Worm (Caenorhabditis elegans) whole organism, late embryonic: ENCODE results near the gene sup-35.

Experiments
- C08G9.2 ChIP-seq: sonication (generic microtip); optimal IDR thresholded peaks from 2 replicates; lab custom pipeline; 2016; ENCODE audit warnings: mild to moderate bottlenecking, missing genetic modification characterization, moderate library complexity, missing compliant biosample characterization
- C38D4.7 ChIP-seq: fragments of 200-800 bp; sonication (Bioruptor generic); optimal IDR thresholded peaks from 2 replicates; lab custom pipeline; 2018; ENCODE audit warnings: mild to moderate bottlenecking, missing genetic modification characterization, moderate library complexity, missing compliant biosample characterization
- K09A11.1 ChIP-seq: sonication (generic microtip); optimal IDR thresholded peaks from 2 replicates; lab custom pipeline; 2017; ENCODE audit warnings: antibody characterized with exemption, mild to moderate bottlenecking, missing genetic modification characterization, missing compliant biosample characterization; ENCODE audit not compliant: insufficient read depth
- T23F11.4 ChIP-seq: fragments of 200-800 bp; sonication (Bioruptor generic); optimal IDR thresholded peaks from 2 replicates; lab custom pipeline; 2018; ENCODE audit warnings: mild to moderate bottlenecking, missing genetic modification characterization, missing compliant biosample characterization
- Y22D7AL.16 ChIP-seq: sonication (generic microtip); optimal IDR thresholded peaks from 2 replicates; lab custom pipeline; 2016; ENCODE audit warnings: missing genetic modification characterization, missing compliant biosample characterization
- ahr-1 ChIP-seq: sonication (generic microtip); optimal IDR thresholded peaks from 2 replicates; lab custom pipeline; 2016; ENCODE audit warnings: missing genetic modification characterization, missing compliant biosample characterization
- ama-1 ChIP-seq: fragments of 150-350 bp; optimal IDR thresholded peaks from 2 replicates; lab custom pipeline; 2014
- ceh-14 ChIP-seq: sonication (generic microtip); optimal IDR thresholded peaks from 2 replicates; lab custom pipeline; 2016; ENCODE audit warnings: missing genotype, missing genetic modification characterization, missing compliant biosample characterization
- ceh-18 ChIP-seq: sonication (generic microtip); optimal IDR thresholded peaks from 2 replicates; lab custom pipeline; 2016; ENCODE audit warnings: missing genetic modification characterization, missing compliant biosample characterization
- ceh-19 ChIP-seq: fragments of 200-800 bp; sonication (Bioruptor generic); optimal IDR thresholded peaks from 2 replicates; lab custom pipeline; 2018; ENCODE audit warnings: mild to moderate bottlenecking, missing genetic modification characterization, missing compliant biosample characterization
- ceh-34 ChIP-seq: sonication (generic microtip); optimal IDR thresholded peaks from 2 replicates; lab custom pipeline; 2016; ENCODE audit warnings: mild to moderate bottlenecking, missing genetic modification characterization, missing compliant biosample characterization
- ceh-6 ChIP-seq: fragments of 200-800 bp; sonication (Bioruptor generic); optimal IDR thresholded peaks from 2 replicates; lab custom pipeline; 2018; ENCODE audit warnings: mild to moderate bottlenecking, missing genetic modification characterization, missing compliant biosample characterization
- che-1 ChIP-seq: sonication (generic microtip); optimal IDR thresholded peaks from 2 replicates; lab custom pipeline; 2016; ENCODE audit warnings: mild to moderate bottlenecking, missing genetic modification characterization, missing compliant biosample characterization
- dmd-4 ChIP-seq: sonication (generic microtip); optimal IDR thresholded peaks from 2 replicates; lab custom pipeline; 2016; ENCODE audit warnings: borderline replicate concordance, missing genetic modification characterization, missing compliant biosample characterization
- dve-1 ChIP-seq: sonication (generic microtip); optimal IDR thresholded peaks from 2 replicates; lab custom pipeline; 2017; ENCODE audit warnings: antibody characterized with exemption, mild to moderate bottlenecking, missing genetic modification characterization, missing compliant biosample characterization
- elt-4 ChIP-seq: sonication (generic microtip); optimal IDR thresholded peaks from 2 replicates; lab custom pipeline; 2016; ENCODE audit warnings: missing genetic modification characterization, missing compliant biosample characterization
- fax-1 ChIP-seq: sonication (generic microtip); optimal IDR thresholded peaks from 2 replicates; lab custom pipeline; 2016; ENCODE audit warnings: missing genotype, missing genetic modification characterization, missing compliant biosample characterization
- fkh-6 ChIP-seq: sonication (generic microtip); optimal IDR thresholded peaks from 2 replicates; lab custom pipeline; 2016; ENCODE audit warnings: missing genetic modification characterization, missing compliant biosample characterization
- gmeb-2 ChIP-seq: sonication (generic microtip); optimal IDR thresholded peaks from 2 replicates; lab custom pipeline; 2016; ENCODE audit warnings: missing genetic modification characterization, inconsistent platforms, missing compliant biosample characterization
- hlh-13 ChIP-seq: fragments of 200-800 bp; sonication (Bioruptor generic); optimal IDR thresholded peaks from 2 replicates; lab custom pipeline; 2018; ENCODE audit warnings: mild to moderate bottlenecking, missing genetic modification characterization, missing compliant biosample characterization
- hlh-15 ChIP-seq: sonication (generic microtip); optimal IDR thresholded peaks from 2 replicates; lab custom pipeline; 2016; ENCODE audit warnings: missing genetic modification characterization, missing compliant biosample characterization
- hlh-6 ChIP-seq: sonication (generic microtip); optimal IDR thresholded peaks from 2 replicates; lab custom pipeline; 2016; ENCODE audit warnings: missing genotype, missing genetic modification characterization, missing compliant biosample characterization
- nfya-1 ChIP-seq: sonication (generic microtip); optimal IDR thresholded peaks from 2 replicates; lab custom pipeline; 2017; ENCODE audit warnings: missing genetic modification characterization, mild to moderate bottlenecking, missing compliant biosample characterization, antibody characterized with exemption, moderate library complexity
- nhr-11 ChIP-seq: fragments of 150-350 bp; optimal IDR thresholded peaks from 2 replicates; lab custom pipeline; 2014; ENCODE audit warnings: missing biosample characterization, missing genetic modification characterization
- npax-4 ChIP-seq: sonication (generic microtip); optimal IDR thresholded peaks from 2 replicates; lab custom pipeline; 2016; ENCODE audit warnings: missing genetic modification characterization, missing compliant biosample characterization
- odd-2 ChIP-seq: sonication (generic microtip); optimal IDR thresholded peaks from 2 replicates; lab custom pipeline; 2017; ENCODE audit warnings: antibody characterized with exemption, mild to moderate bottlenecking, missing genetic modification characterization, missing compliant biosample characterization
- pat-9 ChIP-seq: fragments of 200-800 bp; sonication (Bioruptor generic); optimal IDR thresholded peaks from 2 replicates; lab custom pipeline; 2018; ENCODE audit warnings: mild to moderate bottlenecking, missing genetic modification characterization, moderate library complexity, missing compliant biosample characterization
- pax-1 ChIP-seq: fragments of 150-350 bp; optimal IDR thresholded peaks from 2 replicates; lab custom pipeline; 2014; ENCODE audit warnings: missing biosample characterization, missing genetic modification characterization
- pha-2 ChIP-seq: sonication (generic microtip); optimal IDR thresholded peaks from 2 replicates; lab custom pipeline; 2017; ENCODE audit warnings: mild to moderate bottlenecking, missing genetic modification characterization, missing compliant biosample characterization
- pha-4 ChIP-seq: fragments of 150-350 bp; optimal IDR thresholded peaks from 2 replicates; lab custom pipeline; 2018; ENCODE audit warnings: missing biosample characterization, missing genetic modification reagents, missing genetic modification characterization
- pqm-1 ChIP-seq: sonication (generic microtip); optimal IDR thresholded peaks from 2 replicates; lab custom pipeline; 2016; ENCODE audit warnings: missing genetic modification characterization, missing compliant biosample characterization
- ref-2 ChIP-seq: sonication (generic microtip); optimal IDR thresholded peaks from 2 replicates; lab custom pipeline; 2016; ENCODE audit warnings: missing genetic modification characterization, missing compliant biosample characterization
- sox-4 ChIP-seq: sonication (generic microtip); optimal IDR thresholded peaks from 2 replicates; lab custom pipeline; 2017; ENCODE audit warnings: mild to moderate bottlenecking, missing genetic modification characterization, inconsistent platforms, missing compliant biosample characterization
- tbx-7 ChIP-seq: sonication (generic microtip); optimal IDR thresholded peaks from 2 replicates; lab custom pipeline; 2016; ENCODE audit warnings: missing genotype, missing genetic modification characterization, missing compliant biosample characterization
- unc-3 ChIP-seq, 2 experiments: fragments of 200-800 bp in 1 of 2; sonication (Bioruptor generic) in 1 of 2; sonication (generic microtip) in 1 of 2; conservative IDR thresholded peaks in 1 of 2; optimal IDR thresholded peaks in 1 of 2; 2 replicates each; pipeline versions ENCODE4 v1.3.6 to Lab custom; 2016 to 2022; ENCODE audit warnings: missing compliant biosample characterization in 2 of 2, missing genetic modification characterization in 2 of 2, missing genetic modification reagents in 1 of 2
- zip-5 ChIP-seq: sonication (generic microtip); optimal IDR thresholded peaks from 2 replicates; lab custom pipeline; 2016; ENCODE audit warnings: missing genetic modification characterization, missing compliant biosample characterization
- ztf-16 ChIP-seq: sonication (generic microtip); optimal IDR thresholded peaks from 2 replicates; lab custom pipeline; 2017; ENCODE audit warnings: missing genetic modification characterization, missing compliant biosample characterization

sup-35 gene

ce11 chrIII:11091651-11092278, 27.3 kb downstream of the sup-35 start (continued):
- TF ChIP-seq nhr-11 (tag; lab: Kevin White, UChicago) (no peak), ref-2 (tag; lab: Kevin White, UChicago) (peak; percentile 80), ceh-18 (tag; lab: Kevin White, UChicago) (peak; percentile 37), T23F11.4 (GFP tag; lab: Kevin White, UChicago) (peak; percentile 64), hlh-6 (tag; lab: Kevin White, UChicago) (peak; percentile 7), ceh-19 (GFP tag; lab: Kevin White, UChicago) (peak; percentile 24), elt-4 (tag; lab: Kevin White, UChicago) (peak; percentile 90), pqm-1 (tag; lab: Kevin White, UChicago) (peak; percentile 87), dmd-4 (tag; lab: Kevin White, UChicago) (peak; percentile 39), ceh-34 (tag; lab: Kevin White, UChicago) (peak; percentile 52), pax-1 (tag; lab: Kevin White, UChicago) (no peak), C08G9.2 (tag; lab: Kevin White, UChicago) (peak; percentile 99), pha-2 (tag; lab: Kevin White, UChicago) (peak; percentile 73), sox-4 (tag; lab: Kevin White, UChicago) (peak; percentile 15), fkh-6 (peak; percentile 69), ahr-1 (tag; lab: Kevin White, UChicago) (peak; percentile 91), ztf-16 (tag; lab: Kevin White, UChicago) (peak; percentile 67), dve-1 (no peak), zip-5 (tag; lab: Kevin White, UChicago) (peak; percentile 88), ceh-6 (no peak), pha-4 (no peak), nfya-1 (tag; lab: Kevin White, UChicago) (no peak), tbx-7 (peak; percentile 98), hlh-15 (tag; lab: Kevin White, UChicago) (peak; percentile 28), ceh-14 (peak; percentile 94), C38D4.7 (GFP tag; lab: Kevin White, UChicago) (peak; percentile 36), Y22D7AL.16 (tag; lab: Kevin White, UChicago) (peak; percentile 9), pat-9 (tag; lab: Kevin White, UChicago) (no peak), gmeb-2 (tag; lab: Kevin White, UChicago) (peak; percentile 39), K09A11.1 (tag; lab: Kevin White, UChicago) (no peak), hlh-13 (no peak), fax-1 (tag; lab: Kevin White, UChicago) (peak; percentile 85), npax-4 (no peak), che-1 (tag; lab: Kevin White, UChicago) (peak; percentile 42), unc-3 (GFP tag; conservative IDR thresholded peaks at IDR 0.05; lab: Robert Waterston, UW) (no peak), unc-3 (tag; optimal IDR thresholded peaks at IDR 0.05; lab: Kevin White, UChicago) (peak; percentile 69)

DNA sequence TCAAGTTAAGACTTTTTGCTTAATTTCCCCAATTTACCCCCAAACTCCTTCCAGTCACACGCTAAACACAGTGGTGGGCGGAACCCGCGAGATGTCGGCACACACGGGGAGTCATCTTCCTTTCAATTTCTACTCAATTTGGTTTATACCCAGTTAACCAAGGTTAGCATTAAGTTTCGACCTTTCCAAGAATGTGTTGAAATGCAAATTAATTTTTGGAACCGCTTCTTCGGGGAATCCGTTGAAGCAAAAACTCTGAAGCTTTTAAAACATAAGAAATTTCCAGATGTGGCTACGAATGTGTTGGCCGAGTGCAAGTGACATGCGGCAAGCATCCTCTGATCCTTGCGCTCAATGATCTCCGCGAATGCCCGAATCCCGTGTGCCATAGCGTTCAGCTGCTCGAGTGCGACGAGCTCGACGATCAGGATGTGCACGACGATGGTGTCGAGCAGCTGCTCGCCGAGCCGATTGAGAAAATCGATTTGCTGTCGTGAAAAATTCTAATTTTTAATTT, 28.1 kb downstream of the sup-35 start:
- TF ChIP-seq ama-1 (lab: Kevin White, UChicago) (peak; percentile 66), odd-2 (tag; lab: Kevin White, UChicago) (no peak)

DNA sequence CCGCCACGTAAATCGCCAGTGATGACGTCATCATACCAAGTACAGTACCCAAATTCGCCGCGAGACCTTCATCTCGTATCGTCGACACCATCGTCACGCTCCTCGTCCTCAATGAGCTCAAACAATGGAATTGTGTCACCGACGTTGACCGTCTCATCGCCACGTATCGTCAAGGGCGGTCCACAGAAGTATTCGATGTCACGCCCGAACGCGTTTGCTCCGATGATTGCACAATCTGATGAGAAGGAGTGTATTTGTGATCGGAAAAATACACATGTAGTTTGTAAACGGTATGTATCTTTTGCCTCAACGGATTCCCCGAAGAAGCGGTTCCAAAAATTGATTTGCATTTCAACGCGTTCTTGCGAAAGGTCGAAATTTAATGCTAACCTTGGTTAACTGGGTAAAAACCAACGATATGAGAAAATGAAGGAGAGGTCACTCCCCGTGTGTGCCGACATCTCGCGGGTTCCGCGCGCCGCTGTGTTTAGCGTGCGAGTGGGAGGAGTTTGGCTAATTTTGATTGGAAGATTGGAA, 28.8 kb downstream of the sup-35 start:
- TF ChIP-seq ama-1 (lab: Kevin White, UChicago) (peak; percentile 89), pha-2 (tag; lab: Kevin White, UChicago) (no peak), zip-5 (tag; lab: Kevin White, UChicago) (no peak), nfya-1 (tag; lab: Kevin White, UChicago) (peak; percentile 75)
